Fruit fly (Drosophila melanogaster) whole organism, embryonic: ENCODE measurements around the gene spg.

Source experiments
- Adf1 ChIP-seq: fragments of 200-800 bp; sonication (Bioruptor generic); IDR thresholded peaks from 2 replicates; pipeline ENCODE4 v1.3.6; 2022; ENCODE audit warnings: missing biosample characterization, missing genetic modification characterization
- Antp ChIP-seq: fragments of 200-800 bp; sonication (Bioruptor generic); optimal IDR thresholded peaks from 3 replicates; lab custom pipeline; 2016; ENCODE audit warnings: missing biosample characterization, missing genetic modification characterization
- CG10147 ChIP-seq: fragments of 200-800 bp; sonication (Bioruptor generic); optimal IDR thresholded peaks from 2 replicates; lab custom pipeline; 2019; ENCODE audit warnings: missing biosample characterization, mild to moderate bottlenecking, missing genetic modification characterization, moderate library complexity
- CG10565 ChIP-seq: fragments of 200-800 bp; sonication (Bioruptor generic); optimal IDR thresholded peaks from 3 replicates; lab custom pipeline; 2016; ENCODE audit warnings: missing biosample characterization, mild to moderate bottlenecking, missing genetic modification characterization
- CG10979 ChIP-seq: fragments of 200-800 bp; sonication (Bioruptor generic); optimal IDR thresholded peaks from 2 replicates; lab custom pipeline; 2018; ENCODE audit warnings: missing biosample characterization, mild to moderate bottlenecking, missing genetic modification characterization, moderate library complexity
- CG11723 ChIP-seq: fragments of 200-800 bp; sonication (Bioruptor generic); optimal IDR thresholded peaks from 2 replicates; lab custom pipeline; 2017; ENCODE audit warnings: missing biosample characterization, mild to moderate bottlenecking, missing genetic modification characterization
- CG12236 ChIP-seq: fragments of 200-800 bp; sonication (Bioruptor generic); optimal IDR thresholded peaks from 2 replicates; lab custom pipeline; 2016; ENCODE audit warnings: missing biosample characterization, missing genetic modification characterization
- CG12744 ChIP-seq: fragments of 200-800 bp; sonication (Bioruptor generic); optimal IDR thresholded peaks from 2 replicates; lab custom pipeline; 2016; ENCODE audit warnings: missing biosample characterization, missing genetic modification characterization
- CG13287 ChIP-seq: fragments of 200-800 bp; sonication (Bioruptor generic); IDR thresholded peaks from 2 replicates; pipeline ENCODE4 v1.3.6; 2022; ENCODE audit warnings: missing biosample characterization, missing genetic modification characterization; ENCODE audit not compliant: partially characterized antibody
- CG14014 ChIP-seq: fragments of 200-800 bp; sonication (Bioruptor generic); IDR thresholded peaks from 2 replicates; pipeline ENCODE4 v1.3.6; 2022; ENCODE audit warnings: missing biosample characterization, missing genetic modification characterization
- CG15073 ChIP-seq: fragments of 200-800 bp; sonication (Bioruptor generic); optimal IDR thresholded peaks from 2 replicates; lab custom pipeline; 2016; ENCODE audit warnings: missing biosample characterization, missing genetic modification characterization
- CG16779 ChIP-seq: fragments of 200-800 bp; sonication (Bioruptor generic); IDR thresholded peaks from 2 replicates; pipeline ENCODE4 v1.3.6; 2022; ENCODE audit warnings: missing biosample characterization, missing genetic modification characterization
- CG17802 ChIP-seq: fragments of 200-800 bp; sonication (Bioruptor generic); optimal IDR thresholded peaks from 2 replicates; lab custom pipeline; 2018; ENCODE audit warnings: missing biosample characterization, mild to moderate bottlenecking, missing genetic modification characterization, moderate library complexity
- CG31441 ChIP-seq: fragments of 200-800 bp; sonication (Bioruptor generic); IDR thresholded peaks from 2 replicates; pipeline ENCODE4 v1.3.6; 2022; ENCODE audit warnings: missing biosample characterization, missing genetic modification characterization
- CG4424 ChIP-seq: fragments of 200-800 bp; sonication (Bioruptor generic); optimal IDR thresholded peaks from 3 replicates; lab custom pipeline; 2016; ENCODE audit warnings: missing biosample characterization, missing genetic modification characterization
- CG6791 ChIP-seq: fragments of 200-800 bp; sonication (Bioruptor generic); IDR thresholded peaks from 3 replicates; pipeline ENCODE4 v1.3.6; 2022; ENCODE audit warnings: missing biosample characterization, missing genetic modification characterization; ENCODE audit not compliant: partially characterized antibody
- CG8359 ChIP-seq: fragments of 200-800 bp; sonication (Bioruptor generic); optimal IDR thresholded peaks from 2 replicates; lab custom pipeline; 2017; ENCODE audit warnings: missing biosample characterization, mild to moderate bottlenecking, missing genetic modification characterization, borderline replicate concordance
- Dbx ChIP-seq: fragments of 200-800 bp; sonication (Bioruptor generic); IDR thresholded peaks from 3 replicates; pipeline ENCODE4 v1.3.6; 2022; ENCODE audit warnings: missing biosample characterization, missing genetic modification characterization
- Doc2 ChIP-seq: fragments of 200-800 bp; sonication (Bioruptor generic); IDR thresholded peaks from 2 replicates; pipeline ENCODE4 v1.3.6; 2022; ENCODE audit warnings: missing biosample characterization, missing genetic modification characterization
- E2f1 ChIP-seq: fragments of 200-800 bp; sonication (Bioruptor generic); IDR thresholded peaks from 2 replicates; pipeline ENCODE4 v1.3.6; 2022; ENCODE audit warnings: missing biosample characterization, missing genetic modification characterization
- ERR ChIP-seq: fragments of 200-800 bp; sonication (Bioruptor generic); optimal IDR thresholded peaks from 2 replicates; lab custom pipeline; 2016; ENCODE audit warnings: missing biosample characterization, missing genetic modification characterization
- MTF-1 ChIP-seq: fragments of 200-800 bp; sonication (Bioruptor generic); optimal IDR thresholded peaks from 2 replicates; lab custom pipeline; 2018; ENCODE audit warnings: missing biosample characterization, mild to moderate bottlenecking, missing genetic modification characterization, borderline replicate concordance
- Med ChIP-seq: fragments of 200-800 bp; sonication (Bioruptor generic); peaks from one replicate; lab custom pipeline; 2016; ENCODE audit warnings: missing biosample characterization, missing genetic modification characterization, mild to moderate bottlenecking, inconsistent platforms, moderate library complexity
- Mrtf ChIP-seq: fragments of 200-800 bp; sonication (Bioruptor generic); IDR thresholded peaks from 3 replicates; pipeline ENCODE4 v1.3.6; 2022; ENCODE audit warnings: missing biosample characterization, missing genetic modification characterization
- NfI ChIP-seq: fragments of 200-800 bp; sonication (Bioruptor generic); optimal IDR thresholded peaks from 3 replicates; lab custom pipeline; 2018; ENCODE audit warnings: missing biosample characterization, mild to moderate bottlenecking, missing genetic modification characterization, moderate library complexity
- Oli ChIP-seq: fragments of 200-800 bp; sonication (Bioruptor generic); optimal IDR thresholded peaks from 2 replicates; lab custom pipeline; 2018; ENCODE audit warnings: missing biosample characterization, mild to moderate bottlenecking, missing genetic modification characterization, moderate library complexity
- Ravus ChIP-seq: fragments of 200-800 bp; sonication (Bioruptor generic); IDR thresholded peaks from 2 replicates; pipeline ENCODE4 v1.3.6; 2022; ENCODE audit warnings: missing biosample characterization, missing genetic modification characterization
- Sry-δ ChIP-seq: fragments of 200-800 bp; sonication (Bioruptor generic); optimal IDR thresholded peaks from 2 replicates; lab custom pipeline; 2016; ENCODE audit warnings: missing biosample characterization, missing genetic modification characterization
- TFAM ChIP-seq: fragments of 200-800 bp; sonication (Bioruptor generic); optimal IDR thresholded peaks from 2 replicates; lab custom pipeline; 2017; ENCODE audit warnings: missing biosample characterization, missing genetic modification characterization, inconsistent platforms
- corto ChIP-seq: fragments of 200-800 bp; sonication (Bioruptor generic); optimal IDR thresholded peaks from 2 replicates; lab custom pipeline; 2016; ENCODE audit warnings: missing biosample characterization, mild to moderate bottlenecking, missing genetic modification characterization, moderate library complexity
- dmrt11E ChIP-seq: fragments of 200-800 bp; sonication (Bioruptor generic); optimal IDR thresholded peaks from 3 replicates; lab custom pipeline; 2018; ENCODE audit warnings: missing biosample characterization, mild to moderate bottlenecking, missing genetic modification characterization, moderate library complexity
- en ChIP-seq: fragments of 200-800 bp; sonication (Bioruptor generic); optimal IDR thresholded peaks from 2 replicates; lab custom pipeline; 2016; ENCODE audit warnings: missing biosample characterization, missing genetic modification characterization
- exex ChIP-seq: fragments of 200-800 bp; sonication (Bioruptor generic); optimal IDR thresholded peaks from 4 replicates; lab custom pipeline; 2018; ENCODE audit warnings: missing biosample characterization, mild to moderate bottlenecking, missing genetic modification characterization, moderate library complexity
- fu2 ChIP-seq: fragments of 200-800 bp; sonication (Bioruptor generic); optimal IDR thresholded peaks from 2 replicates; lab custom pipeline; 2016; ENCODE audit warnings: missing biosample characterization, missing genetic modification characterization
- inv ChIP-seq: fragments of 200-800 bp; sonication (Bioruptor generic); IDR thresholded peaks from 2 replicates; pipeline ENCODE4 v1.3.6; 2022; ENCODE audit warnings: missing biosample characterization, missing genetic modification characterization; ENCODE audit not compliant: partially characterized antibody
- kah ChIP-seq: fragments of 200-800 bp; sonication (Bioruptor generic); optimal IDR thresholded peaks from 2 replicates; lab custom pipeline; 2018; ENCODE audit warnings: missing biosample characterization, mild to moderate bottlenecking, missing genetic modification characterization
- mam ChIP-seq: fragments of 200-800 bp; sonication (Bioruptor generic); optimal IDR thresholded peaks from 3 replicates; lab custom pipeline; 2016; ENCODE audit warnings: missing biosample characterization, missing genetic modification characterization
- nau ChIP-seq: fragments of 200-800 bp; sonication (Bioruptor generic); optimal IDR thresholded peaks from 3 replicates; lab custom pipeline; 2017; ENCODE audit warnings: missing biosample characterization, mild to moderate bottlenecking, missing genetic modification characterization, missing genetic modification reagents
- pb ChIP-seq: fragments of 200-800 bp; sonication (Bioruptor generic); optimal IDR thresholded peaks from 3 replicates; lab custom pipeline; 2016; ENCODE audit warnings: missing biosample characterization, missing genetic modification characterization
- phol ChIP-seq: fragments of 200-800 bp; sonication (Bioruptor generic); optimal IDR thresholded peaks from 3 replicates; lab custom pipeline; 2018; ENCODE audit warnings: missing biosample characterization, mild to moderate bottlenecking, missing genetic modification characterization, moderate library complexity
- pzg ChIP-seq: fragments of 200-800 bp; sonication (Bioruptor generic); optimal IDR thresholded peaks from 3 replicates; lab custom pipeline; 2018; ENCODE audit warnings: missing biosample characterization, mild to moderate bottlenecking, missing genetic modification characterization, moderate library complexity
- sens-2 ChIP-seq: fragments of 200-800 bp; sonication (Bioruptor generic); IDR thresholded peaks from 2 replicates; pipeline ENCODE4 v1.3.6; 2022; ENCODE audit warnings: missing biosample characterization, missing genetic modification characterization
- tll ChIP-seq, 2 experiments: fragments of 200-800 bp in 1 of 2; fragments of >200 bp in 1 of 2; sonication (Bioruptor generic) in 1 of 2; optimal IDR thresholded peaks; 2 replicates each; lab custom pipeline; 2017 to 2019; ENCODE audit warnings: missing biosample characterization in 2 of 2, missing genetic modification characterization in 2 of 2, mild to moderate bottlenecking in 1 of 2, moderate library complexity in 1 of 2
- twi ChIP-seq: fragments of 200-800 bp; optimal IDR thresholded peaks from 2 replicates; lab custom pipeline; 2019; ENCODE audit warnings: missing biosample characterization, mild to moderate bottlenecking, missing genetic modification characterization, moderate library complexity
- unc-4 ChIP-seq: fragments of 200-800 bp; sonication (Bioruptor generic); IDR thresholded peaks from 2 replicates; pipeline ENCODE4 v1.3.6; 2022; ENCODE audit warnings: missing biosample characterization, missing genetic modification characterization; ENCODE audit not compliant: partially characterized antibody
- vfl ChIP-seq: fragments of 200-800 bp; sonication (Bioruptor generic); optimal IDR thresholded peaks from 2 replicates; lab custom pipeline; 2016; ENCODE audit warnings: missing biosample characterization, missing genetic modification characterization
- wek ChIP-seq: fragments of 200-800 bp; sonication (Bioruptor generic); optimal IDR thresholded peaks from 3 replicates; lab custom pipeline; 2018; ENCODE audit warnings: missing biosample characterization, mild to moderate bottlenecking, missing genetic modification characterization, moderate library complexity
- wor ChIP-seq: fragments of 200-800 bp; sonication (Bioruptor generic); IDR thresholded peaks from 2 replicates; pipeline ENCODE4 v1.3.6; 2022; ENCODE audit warnings: missing biosample characterization, missing genetic modification characterization
- zen ChIP-seq: fragments of 200-800 bp; sonication (Bioruptor generic); optimal IDR thresholded peaks from 3 replicates; lab custom pipeline; 2018; ENCODE audit warnings: missing biosample characterization, mild to moderate bottlenecking, missing genetic modification characterization, moderate library complexity
- zfh1 ChIP-seq: fragments of 200-800 bp; sonication (Bioruptor generic); IDR thresholded peaks from 3 replicates; pipeline ENCODE4 v1.3.6; 2022; ENCODE audit warnings: missing biosample characterization, missing genetic modification characterization

spg gene

dm6 chr3R:28911758-28912157, 66.7 kb downstream of the spg start (continued):
- TF ChIP-seq fu2 (GFP tag; lab: Kevin White, UChicago) (peak; percentile 56), CG4424 (GFP tag; lab: Kevin White, UChicago) (no peak), ERR (peak; percentile 66), twi (tag; lab: Kevin White, UChicago) (no peak), inv (GFP tag; lab: Robert Waterston, UW) (no peak), wor (GFP tag; lab: Robert Waterston, UW) (peak; percentile 78), Oli (tag; lab: Kevin White, UChicago) (peak; percentile 81), CG14014 (GFP tag; lab: Robert Waterston, UW) (peak; percentile 73), exex (tag; lab: Kevin White, UChicago) (no peak), CG10979 (tag; lab: Kevin White, UChicago) (peak; percentile 68), vfl (GFP tag; lab: Kevin White, UChicago) (peak; percentile 61), sens-2 (GFP tag; lab: Robert Waterston, UW) (peak; percentile 46; the same call in 1 of the 2 replicates), CG10147 (GFP tag; lab: Kevin White, UChicago) (peak; percentile 25), Med (GFP tag; lab: Kevin White, UChicago) (peak; percentile 96), CG8359 (GFP tag; lab: Kevin White, UChicago) (peak; percentile 13), CG13287 (GFP tag; lab: Robert Waterston, UW) (no peak), wek (GFP tag; lab: Kevin White, UChicago) (peak; percentile 18), kah (GFP tag; lab: Kevin White, UChicago) (peak; percentile 20), corto (GFP tag; lab: Kevin White, UChicago) (no peak), Antp (GFP tag; lab: Kevin White, UChicago) (peak; percentile 84), nau (GFP tag; lab: Kevin White, UChicago) (peak; percentile 38), Doc2 (GFP tag; lab: Robert Waterston, UW) (no peak), CG12236 (GFP tag; lab: Kevin White, UChicago) (peak; percentile 56), phol (no peak), unc-4 (no peak), MTF-1 (GFP tag; lab: Kevin White, UChicago) (peak; percentile 12), en (peak; percentile 49), CG12744 (GFP tag; lab: Kevin White, UChicago) (peak; percentile 22), pzg (GFP tag; lab: Kevin White, UChicago) (no peak), NfI (GFP tag; lab: Kevin White, UChicago) (peak; percentile 75), E2f1 (GFP tag; lab: Robert Waterston, UW) (peak; percentile 82), Dbx (GFP tag; lab: Robert Waterston, UW) (peak; percentile 76), Mrtf (GFP tag; lab: Robert Waterston, UW) (peak; percentile 68), Sry-δ (GFP tag; lab: Kevin White, UChicago) (peak; percentile 33), tll (GFP tag; optimal IDR thresholded peaks at IDR 0.05; lab: Kevin White, UChicago) (no peak), CG16779 (0 out of 2 replicates have a peak, but pooled peaks have one; percentile 15), zfh1 (GFP tag; lab: Robert Waterston, UW) (peak; percentile 89), CG31441 (GFP tag; lab: Robert Waterston, UW) (peak; percentile 77), dmrt11E (peak; percentile 71), TFAM (GFP tag; lab: Kevin White, UChicago) (no peak), Adf1 (GFP tag; lab: Robert Waterston, UW) (0 out of 2 replicates have a peak, but pooled peaks have one; percentile 13), zen (tag; lab: Kevin White, UChicago) (no peak), Ravus (GFP tag; lab: Robert Waterston, UW) (peak; percentile 48), CG15073 (no peak), mam (GFP tag; lab: Kevin White, UChicago) (peak; percentile 78), CG10565 (GFP tag; lab: Kevin White, UChicago) (no peak), CG6791 (GFP tag; lab: Robert Waterston, UW) (no peak), CG11723 (GFP tag; lab: Kevin White, UChicago) (no peak), pb (GFP tag; lab: Kevin White, UChicago) (peak; percentile 81), CG17802 (tag; lab: Kevin White, UChicago) (peak; percentile 22)
